Fruit fly (Drosophila melanogaster) whole organism, prepupa: ENCODE data around the gene Rab10.

Experiments used
- Blimp-1 ChIP-seq: fragments of 200-800 bp; sonication (Bioruptor generic); optimal IDR thresholded peaks from 3 replicates; lab custom pipeline; 2017; ENCODE audit warnings: missing biosample characterization, missing genetic modification characterization, mild to moderate bottlenecking, moderate library complexity, missing genetic modification reagents
- CG10631 ChIP-seq: fragments of 200-800 bp; sonication (Bioruptor generic); optimal IDR thresholded peaks from 2 replicates; lab custom pipeline; 2016; ENCODE audit warnings: missing biosample characterization, missing genetic modification characterization
- CG10669 ChIP-seq: fragments of 200-800 bp; sonication (Bioruptor generic); optimal IDR thresholded peaks from 3 replicates; lab custom pipeline; 2018; ENCODE audit warnings: missing biosample characterization, mild to moderate bottlenecking, missing genetic modification characterization, moderate library complexity
- CG11294 ChIP-seq: fragments of 200-800 bp; sonication (Bioruptor generic); IDR thresholded peaks from 2 replicates; pipeline ENCODE4 v1.3.6; 2022; ENCODE audit warnings: missing biosample characterization, missing genetic modification characterization
- CG11762 ChIP-seq: fragments of 200-800 bp; sonication (Bioruptor generic); optimal IDR thresholded peaks from 3 replicates; lab custom pipeline; 2016; ENCODE audit warnings: missing biosample characterization, missing genetic modification characterization; ENCODE audit not compliant: insufficient read depth
- CG1621 ChIP-seq: fragments of 200-800 bp; sonication (Bioruptor generic); optimal IDR thresholded peaks from 3 replicates; lab custom pipeline; 2018; ENCODE audit warnings: missing biosample characterization, mild to moderate bottlenecking, missing genetic modification characterization
- CG32006 ChIP-seq: fragments of 200-800 bp; sonication (Bioruptor generic); optimal IDR thresholded peaks from 3 replicates; lab custom pipeline; 2017; ENCODE audit warnings: missing biosample characterization, mild to moderate bottlenecking, missing genetic modification characterization
- CG34406 ChIP-seq: fragments of 200-800 bp; sonication (Bioruptor generic); optimal IDR thresholded peaks from 3 replicates; lab custom pipeline; 2016; ENCODE audit warnings: missing biosample characterization, missing genetic modification characterization
- CG3919 ChIP-seq: fragments of 200-800 bp; sonication (Bioruptor generic); optimal IDR thresholded peaks from 3 replicates; lab custom pipeline; 2016; ENCODE audit warnings: missing biosample characterization, missing genetic modification characterization
- CG6163 ChIP-seq: fragments of 200-800 bp; sonication (Bioruptor generic); IDR thresholded peaks from 3 replicates; pipeline ENCODE4 v1.3.6; 2022; ENCODE audit warnings: missing biosample characterization, missing genetic modification characterization
- CG6276 ChIP-seq: fragments of 200-800 bp; sonication (Bioruptor generic); optimal IDR thresholded peaks from 2 replicates; lab custom pipeline; 2017; ENCODE audit warnings: missing biosample characterization, mild to moderate bottlenecking, missing genetic modification characterization
- CG6808 ChIP-seq: fragments of 200-800 bp; sonication (Bioruptor generic); optimal IDR thresholded peaks from 3 replicates; lab custom pipeline; 2017; ENCODE audit warnings: missing biosample characterization, missing genetic modification characterization, mild to moderate bottlenecking, moderate library complexity, missing genetic modification reagents
- CG6854 ChIP-seq: fragments of 200-800 bp; sonication (Bioruptor generic); optimal IDR thresholded peaks from 2 replicates; lab custom pipeline; 2017; ENCODE audit warnings: missing biosample characterization, mild to moderate bottlenecking, missing genetic modification characterization
- CG7368 ChIP-seq: fragments of 200-800 bp; sonication (Bioruptor generic); optimal IDR thresholded peaks from 3 replicates; lab custom pipeline; 2016; ENCODE audit warnings: missing biosample characterization, missing genetic modification characterization
- CG8119 ChIP-seq: fragments of 200-800 bp; sonication (Bioruptor generic); IDR thresholded peaks from 3 replicates; pipeline ENCODE4 v1.3.6; 2022; ENCODE audit warnings: missing biosample characterization, missing genetic modification characterization
- CG9139 ChIP-seq: fragments of 200-800 bp; sonication (Bioruptor generic); optimal IDR thresholded peaks from 3 replicates; lab custom pipeline; 2017; ENCODE audit warnings: missing biosample characterization, mild to moderate bottlenecking, missing genetic modification characterization
- Eip75B ChIP-seq: fragments of 200-800 bp; sonication (Bioruptor generic); optimal IDR thresholded peaks from 3 replicates; lab custom pipeline; 2016; ENCODE audit warnings: missing biosample characterization, missing genetic modification characterization
- Eip78C ChIP-seq: fragments of 200-800 bp; sonication (Bioruptor generic); peaks from one replicate; lab custom pipeline; 2016; ENCODE audit warnings: missing biosample characterization, missing genetic modification characterization
- Eip93F ChIP-seq: fragments of 200-800 bp; sonication (Bioruptor generic); optimal IDR thresholded peaks from 2 replicates; lab custom pipeline; 2016; ENCODE audit warnings: missing biosample characterization, mild to moderate bottlenecking, missing genetic modification characterization
- Ets96B ChIP-seq: fragments of 200-800 bp; optimal IDR thresholded peaks from 2 replicates; lab custom pipeline; 2019; ENCODE audit warnings: missing biosample characterization, mild to moderate bottlenecking, missing genetic modification characterization, moderate library complexity
- Gug ChIP-seq: fragments of 200-800 bp; sonication (Bioruptor generic); IDR thresholded peaks from 2 replicates; pipeline ENCODE4 v1.3.6; 2022; ENCODE audit warnings: missing biosample characterization, missing genetic modification characterization
- Hr38 ChIP-seq: sonication (Bioruptor generic); optimal IDR thresholded peaks from 2 replicates; lab custom pipeline; 2016; ENCODE audit warnings: missing biosample characterization, missing genetic modification characterization
- Hr39 ChIP-seq: fragments of 200-800 bp; sonication (Bioruptor generic); optimal IDR thresholded peaks from 2 replicates; lab custom pipeline; 2016; ENCODE audit warnings: missing biosample characterization, missing genetic modification characterization
- Hr4 ChIP-seq: fragments of 200-800 bp; sonication (Bioruptor generic); optimal IDR thresholded peaks from 3 replicates; lab custom pipeline; 2016; ENCODE audit warnings: missing biosample characterization, missing genetic modification characterization
- Lpt ChIP-seq: fragments of 200-800 bp; sonication (Bioruptor generic); optimal IDR thresholded peaks from 3 replicates; lab custom pipeline; 2016; ENCODE audit warnings: missing biosample characterization, missing genetic modification characterization
- Met ChIP-seq: fragments of 200-800 bp; sonication (Bioruptor generic); optimal IDR thresholded peaks from 3 replicates; lab custom pipeline; 2016; ENCODE audit warnings: missing biosample characterization, missing genetic modification characterization
- Smox ChIP-seq: fragments of 200-800 bp; sonication (Bioruptor generic); optimal IDR thresholded peaks from 3 replicates; lab custom pipeline; 2016; ENCODE audit warnings: missing biosample characterization, missing genetic modification characterization
- Sox14 ChIP-seq: fragments of 200-800 bp; sonication (Bioruptor generic); optimal IDR thresholded peaks from 3 replicates; lab custom pipeline; 2016; ENCODE audit warnings: missing biosample characterization, missing genetic modification characterization
- cyc ChIP-seq: fragments of 200-800 bp; sonication (Bioruptor generic); optimal IDR thresholded peaks from 3 replicates; lab custom pipeline; 2016; ENCODE audit warnings: missing biosample characterization, missing genetic modification characterization
- dsx ChIP-seq: fragments of 200-800 bp; optimal IDR thresholded peaks from 3 replicates; lab custom pipeline; 2019; ENCODE audit warnings: missing biosample characterization, mild to moderate bottlenecking, missing genetic modification characterization, moderate library complexity; ENCODE audit not compliant: poor library complexity, severe bottlenecking
- eg ChIP-seq: fragments of 200-800 bp; sonication (Bioruptor generic); IDR thresholded peaks from 3 replicates; pipeline ENCODE4 v1.3.6; 2022; ENCODE audit warnings: missing biosample characterization, missing genetic modification characterization
- fd59A ChIP-seq: fragments of 200-800 bp; sonication (Bioruptor generic); optimal IDR thresholded peaks from 2 replicates; lab custom pipeline; 2017; ENCODE audit warnings: missing biosample characterization, mild to moderate bottlenecking, missing genetic modification characterization, missing genetic modification reagents
- fd85E ChIP-seq: fragments of 200-800 bp; sonication (Bioruptor generic); optimal IDR thresholded peaks from 3 replicates; lab custom pipeline; 2016; ENCODE audit warnings: missing biosample characterization, missing genetic modification characterization
- fkh ChIP-seq: fragments of 200-800 bp; sonication (Bioruptor generic); optimal IDR thresholded peaks from 3 replicates; lab custom pipeline; 2017; ENCODE audit warnings: missing biosample characterization, mild to moderate bottlenecking, missing genetic modification characterization, moderate library complexity
- lz ChIP-seq: fragments of 200-800 bp; sonication (Bioruptor generic); optimal IDR thresholded peaks from 3 replicates; lab custom pipeline; 2016; ENCODE audit warnings: missing biosample characterization, missing genetic modification characterization
- pdm3 ChIP-seq: fragments of 200-800 bp; sonication (Bioruptor generic); optimal IDR thresholded peaks from 3 replicates; lab custom pipeline; 2016; ENCODE audit warnings: missing biosample characterization, missing genetic modification characterization
- salr ChIP-seq, 2 experiments: fragments of 200-800 bp; sonication (Bioruptor generic); optimal IDR thresholded peaks; 3 replicates each; lab custom pipeline; 2016 to 2018; ENCODE audit warnings: missing biosample characterization in 2 of 2, missing genetic modification characterization in 2 of 2, mild to moderate bottlenecking in 1 of 2
- spab ChIP-seq: fragments of 200-800 bp; sonication (Bioruptor generic); optimal IDR thresholded peaks from 2 replicates; lab custom pipeline; 2017; ENCODE audit warnings: missing biosample characterization, mild to moderate bottlenecking, missing genetic modification characterization, missing genetic modification reagents
- ss ChIP-seq, 2 experiments: fragments of 200-800 bp; sonication (Bioruptor generic); optimal IDR thresholded peaks; 2 replicates in 1 of 2; 3 replicates in 1 of 2; lab custom pipeline; 2017 to 2018; ENCODE audit warnings: mild to moderate bottlenecking in 2 of 2, missing biosample characterization in 2 of 2, missing genetic modification characterization in 2 of 2, moderate library complexity in 1 of 2
- svp ChIP-seq: fragments of 200-800 bp; sonication (Bioruptor generic); peaks from one replicate; lab custom pipeline; 2016; ENCODE audit warnings: missing biosample characterization, missing genetic modification characterization
- vri ChIP-seq: fragments of 200-800 bp; sonication (Bioruptor generic); optimal IDR thresholded peaks from 3 replicates; lab custom pipeline; 2016; ENCODE audit warnings: missing biosample characterization, mild to moderate bottlenecking, missing genetic modification characterization

Gene Rab10

dm6 chrX:20239608-20239941 lies 11.6 kb upstream of the Rab10 start, which contains the start of gene obst-A:
TSS of gene obst-A (plus strand) at chrX:20239855.
- no peak for TF ChIP-seq Lpt
- TF ChIP-seq fkh (GFP tag; lab: Kevin White, UChicago), result no peak
- TF ChIP-seq CG6276 (GFP tag; lab: Kevin White, UChicago), result no peak
- no peak for TF ChIP-seq pdm3 (GFP tag; lab: Kevin White, UChicago)
- no peak for TF ChIP-seq CG10631 (GFP tag; lab: Kevin White, UChicago)
- TF ChIP-seq CG8119 (GFP tag; lab: Robert Waterston, UW), result no peak
- TF ChIP-seq CG6163 (GFP tag; lab: Robert Waterston, UW), result 0 out of 3 replicates have a peak, but pooled peaks have one; percentile 22
- TF ChIP-seq Hr4 (GFP tag; lab: Kevin White, UChicago), result no peak
- no peak for TF ChIP-seq vri (GFP tag; lab: Kevin White, UChicago)
- 0 out of 3 replicates have a peak, but pooled peaks have one; percentile 32 for TF ChIP-seq eg (GFP tag; lab: Robert Waterston, UW)
- no peak for TF ChIP-seq CG6854 (GFP tag; lab: Kevin White, UChicago)
- no peak for TF ChIP-seq CG9139 (GFP tag; lab: Kevin White, UChicago)
- TF ChIP-seq dsx, result no peak
- TF ChIP-seq Eip75B (GFP tag; lab: Kevin White, UChicago), result no peak
- no peak for TF ChIP-seq CG11294
- TF ChIP-seq CG3919 (GFP tag; lab: Kevin White, UChicago), result no peak

DNA sequence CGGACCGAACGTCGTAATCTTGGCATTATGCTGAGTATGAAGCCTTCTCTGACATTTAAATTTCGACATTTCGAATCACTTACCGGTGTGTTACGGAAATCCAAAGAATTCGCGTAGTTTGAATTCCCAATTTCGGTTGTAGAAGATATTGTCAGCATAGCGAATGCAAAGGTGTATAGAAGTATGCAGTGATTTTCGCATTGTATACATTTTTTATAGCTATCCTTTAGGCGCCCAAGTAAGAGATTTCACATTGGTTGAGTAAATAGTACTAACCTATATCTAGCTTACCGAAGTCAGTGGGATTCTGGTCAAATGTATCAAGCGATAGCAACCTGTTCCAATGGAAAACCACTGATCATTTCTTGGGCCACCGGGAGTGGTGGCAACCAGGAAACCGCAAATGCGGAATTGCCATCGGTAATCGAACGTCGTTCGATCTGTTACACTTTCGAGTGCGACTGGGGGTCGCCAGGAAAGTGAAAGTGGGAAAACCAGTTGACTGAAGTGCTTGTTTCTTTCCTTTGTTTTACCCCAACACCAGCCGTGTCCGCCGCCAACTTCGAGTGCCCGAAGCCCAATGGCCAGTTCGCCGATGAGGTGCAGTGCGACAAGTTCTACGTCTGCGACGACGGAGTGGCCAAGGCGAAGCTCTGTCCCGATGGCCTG lies 10.5 kb upstream of the Rab10 start:
- TF ChIP-seq Eip78C (GFP tag; lab: Kevin White, UChicago), result peak; percentile 43
- peak; percentile 84 for TF ChIP-seq Blimp-1 (GFP tag; lab: Kevin White, UChicago)
- no peak for TF ChIP-seq lz (GFP tag; lab: Kevin White, UChicago)
- no peak for TF ChIP-seq Sox14 (GFP tag; lab: Kevin White, UChicago)
- TF ChIP-seq salr (GFP tag; optimal IDR thresholded peaks at IDR 0.05; lab: Kevin White, UChicago), result no peak

DNA sequence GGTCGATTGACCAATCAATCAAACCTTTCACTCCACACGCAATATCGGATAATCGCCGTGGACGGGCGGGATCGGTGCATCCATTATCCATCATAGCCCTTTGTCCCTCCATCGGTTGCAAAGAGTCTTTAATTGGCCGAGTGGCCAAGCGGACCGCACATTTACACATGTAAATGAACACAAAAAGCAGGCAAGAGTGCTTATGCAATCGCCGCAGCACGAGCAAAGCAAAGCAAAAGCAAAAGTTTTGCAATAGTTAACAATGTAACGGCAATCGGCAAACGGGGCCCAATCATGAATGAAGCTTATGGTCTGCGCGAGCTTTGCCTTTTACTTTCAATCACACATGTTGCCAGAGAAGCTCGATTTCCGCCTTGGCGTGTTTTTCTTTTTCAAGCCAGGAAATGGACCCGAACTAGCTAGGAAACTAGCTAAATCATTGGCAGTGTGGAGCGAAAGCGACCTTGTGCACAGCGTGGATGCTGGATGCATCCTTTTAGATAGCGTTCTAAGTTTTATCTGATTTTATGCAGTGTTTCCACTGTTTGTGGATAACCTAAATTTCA lies 7.8 kb upstream of the Rab10 start:
- TF ChIP-seq CG10669 (GFP tag; lab: Kevin White, UChicago) (no peak), Met (no peak), CG8119 (GFP tag; lab: Robert Waterston, UW) (no peak), eg (GFP tag; lab: Robert Waterston, UW) (no peak), ss (GFP tag; optimal IDR thresholded peaks at IDR 0.05; lab: Kevin White, UChicago) (peak in 1 of 2 experiments; percentile 22), spab (no peak), CG6808 (GFP tag; lab: Kevin White, UChicago) (no peak), CG6854 (GFP tag; lab: Kevin White, UChicago) (no peak), Eip75B (GFP tag; lab: Kevin White, UChicago) (no peak), cyc (GFP tag; lab: Kevin White, UChicago) (no peak), CG9139 (GFP tag; lab: Kevin White, UChicago) (no peak), CG34406 (GFP tag; lab: Kevin White, UChicago) (no peak), Blimp-1 (GFP tag; lab: Kevin White, UChicago) (peak; percentile 87), Lpt (no peak), dsx (peak; percentile 54), Eip93F (GFP tag; lab: Kevin White, UChicago) (no peak), CG11294 (no peak), CG6163 (GFP tag; lab: Robert Waterston, UW) (no peak), Eip78C (GFP tag; lab: Kevin White, UChicago) (no peak), Ets96B (no peak)

dm6 chrX:20244278-20244677 lies 6.9 kb upstream of the Rab10 start, which contains the start of gene Peritrophin-A:
TSS of gene Peritrophin-A (plus strand) at chrX:20244647.
- TF ChIP-seq salr (GFP tag; optimal IDR thresholded peaks at IDR 0.05; lab: Kevin White, UChicago), result no peak
- no peak for TF ChIP-seq vri (GFP tag; lab: Kevin White, UChicago)
- TF ChIP-seq CG11762 (GFP tag; lab: Kevin White, UChicago), result no peak
- peak; percentile 82 for TF ChIP-seq CG6276 (GFP tag; lab: Kevin White, UChicago)
- no peak for TF ChIP-seq spab
- no peak for TF ChIP-seq CG9139 (GFP tag; lab: Kevin White, UChicago)
- no peak for TF ChIP-seq CG32006 (GFP tag; lab: Kevin White, UChicago)
- peak; percentile 10 for TF ChIP-seq Eip75B (GFP tag; lab: Kevin White, UChicago)
- TF ChIP-seq CG1621, result no peak
- peak; percentile 27 for TF ChIP-seq Lpt
- TF ChIP-seq Smox (GFP tag; lab: Kevin White, UChicago), result no peak
- TF ChIP-seq fd85E (GFP tag; lab: Kevin White, UChicago), result no peak
- peak; percentile 22 for TF ChIP-seq CG3919 (GFP tag; lab: Kevin White, UChicago)
- TF ChIP-seq fd59A (GFP tag; lab: Kevin White, UChicago), result no peak
- TF ChIP-seq Gug, result 0 out of 2 replicates have a peak, but pooled peaks have one; percentile 14
- TF ChIP-seq CG6854 (GFP tag; lab: Kevin White, UChicago), result peak; percentile 67
- no peak for TF ChIP-seq CG10631 (GFP tag; lab: Kevin White, UChicago)
- no peak for TF ChIP-seq Eip93F (GFP tag; lab: Kevin White, UChicago)
- TF ChIP-seq Hr39 (GFP tag; lab: Kevin White, UChicago), result no peak
- no peak for TF ChIP-seq CG7368 (GFP tag; lab: Kevin White, UChicago)
- TF ChIP-seq Hr38, result no peak
- TF ChIP-seq svp, result no peak
- TF ChIP-seq ss (GFP tag; optimal IDR thresholded peaks at IDR 0.05; lab: Kevin White, UChicago), result no peak
